Fruit fly (Drosophila melanogaster): ENCODE data around the gene CG9733.

DNA sequence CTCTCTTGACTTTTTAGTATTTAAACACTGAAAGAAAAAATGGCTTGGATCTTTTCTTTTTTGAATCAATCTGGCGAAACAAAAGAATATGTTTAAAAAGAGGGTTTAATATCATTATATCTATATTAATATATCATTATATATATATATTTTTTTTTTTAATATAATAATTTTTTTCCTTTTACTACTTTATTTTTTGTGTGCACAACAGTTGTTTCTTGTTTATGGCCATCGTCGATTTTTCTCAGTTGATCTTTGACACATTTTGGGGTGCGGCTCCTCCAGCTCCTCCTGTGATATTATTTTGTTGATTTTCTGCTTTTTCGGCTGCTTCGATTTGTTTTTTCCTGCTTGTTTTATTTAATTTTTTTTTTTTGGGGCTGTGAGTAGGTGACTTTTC lies 48.5 kb upstream of the CG9733 start:
- TF ChIP-seq CG8478 (optimal IDR thresholded peaks at IDR 0.05) (no peak), CTCF (optimal IDR thresholded peaks at IDR 0.05) (no peak)
